Fruit fly (Drosophila melanogaster) whole organism, wandering third instar larva: ENCODE measurements around the gene Cep290.

Experiments used
- GATAd ChIP-seq: sonication (Bioruptor generic); optimal IDR thresholded peaks from 2 replicates; lab custom pipeline; 2016; ENCODE audit warnings: missing biosample characterization, missing genetic modification characterization
- Mio ChIP-seq: sonication (Bioruptor generic); optimal IDR thresholded peaks from 2 replicates; lab custom pipeline; 2016; ENCODE audit warnings: missing biosample characterization, missing genetic modification characterization

DNA sequence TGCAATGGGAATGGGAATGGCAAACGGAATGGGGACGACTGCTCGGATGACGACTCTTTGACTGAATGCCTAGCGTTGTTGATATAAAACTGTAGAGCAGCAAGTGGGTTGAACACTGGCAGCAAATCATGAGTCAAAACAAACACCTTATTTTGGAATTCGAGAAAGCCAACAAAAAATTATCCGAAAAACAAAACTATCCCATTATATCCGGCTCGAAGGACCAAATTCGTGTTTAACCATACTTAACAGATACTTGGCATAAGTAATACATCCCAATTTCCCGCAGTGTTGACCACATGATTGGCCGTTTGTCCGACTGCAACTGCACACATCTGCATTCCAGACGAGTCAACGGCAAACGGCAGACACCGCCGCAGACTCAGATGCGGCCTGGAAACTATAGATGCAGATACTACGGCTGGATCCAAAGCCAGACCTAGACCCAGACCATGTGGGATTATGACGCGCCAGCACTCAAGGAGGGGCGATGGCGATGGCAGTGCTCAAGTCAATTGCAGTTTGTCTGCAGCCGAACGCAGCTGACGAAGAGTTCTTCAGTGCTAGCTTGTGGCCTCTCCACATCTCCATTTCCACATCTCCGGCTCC lies 30.4 kb upstream of the Cep290 start:
- no peak for TF ChIP-seq Mio (GFP tag; lab: Kevin White, UChicago)
- TF ChIP-seq GATAd (GFP tag; lab: Kevin White, UChicago): no peak
